Fruit fly (Drosophila melanogaster): Measurements from ENCODE around the gene EloA.

The EloA gene

dm6 chr3R:23293066-23293777, 41.9 kb downstream of the EloA start (continued):
- TF ChIP-seq prd (optimal IDR thresholded peaks at IDR 0.05) (no peak), prd (GFP tag; IDR thresholded peaks at IDR 0.05) (peak; percentile 79; the same call in 2 of the 3 replicates), CG10979 (tag; optimal IDR thresholded peaks at IDR 0.05) (peak; percentile 70), Dp (GFP tag; optimal IDR thresholded peaks at IDR 0.05) (no peak), chinmo (GFP tag; IDR thresholded peaks at IDR 0.05; ENCODE audit: partially characterized antibody) (peak; percentile 87; the same call in 2 of the 4 replicates), phol (tag; optimal IDR thresholded peaks at IDR 0.05) (peak; percentile 43), tio (GFP tag; optimal IDR thresholded peaks at IDR 0.05) (peak; percentile 40), CG11560 (tag; IDR thresholded peaks at IDR 0.05) (no peak), CG15696 (tag; optimal IDR thresholded peaks at IDR 0.05) (no peak), Lim3 (GFP tag; IDR thresholded peaks at IDR 0.05) (0 out of 2 replicates have a peak, but pooled peaks have one; percentile 19), sqz (GFP tag; optimal IDR thresholded peaks at IDR 0.05) (peak; percentile 48), CG10543 (GFP tag; optimal IDR thresholded peaks at IDR 0.05) (peak; percentile 48), oc (tag; optimal IDR thresholded peaks at IDR 0.05) (no peak), Kr (GFP tag; optimal IDR thresholded peaks at IDR 0.05) (no peak), sc (optimal IDR thresholded peaks at IDR 0.05) (no peak), sc (GFP tag; optimal IDR thresholded peaks at IDR 0.05) (no peak), pan (optimal IDR thresholded peaks at IDR 0.05) (no peak), pan (GFP tag; optimal IDR thresholded peaks at IDR 0.05 in 1 of 2, IDR thresholded peaks at IDR 0.05 in 1 of 2) (peak in 1 of 2 experiments; percentile 66), ewg (GFP tag; optimal IDR thresholded peaks at IDR 0.05) (peak; percentile 9), hbn (GFP tag; IDR thresholded peaks at IDR 0.05; ENCODE audit: partially characterized antibody) (no peak), Dip2 (GFP tag; IDR thresholded peaks at IDR 0.05) (no peak), Vsx1 (GFP tag; optimal IDR thresholded peaks at IDR 0.05) (peak; percentile 37), E2f1 (GFP tag; IDR thresholded peaks at IDR 0.05) (peak; percentile 59), CG6254 (GFP tag; optimal IDR thresholded peaks at IDR 0.05) (peak; percentile 53), CG17568 (GFP tag; optimal IDR thresholded peaks at IDR 0.05) (no peak), tll (GFP tag; optimal IDR thresholded peaks at IDR 0.05) (no peak), H2.0 (GFP tag; IDR thresholded peaks at IDR 0.05) (peak; percentile 28; the same call in 1 of the 2 replicates), Meics (GFP tag; optimal IDR thresholded peaks at IDR 0.05) (peak; percentile 11), CG13775 (GFP tag; optimal IDR thresholded peaks at IDR 0.05) (peak; percentile 56), lbe (GFP tag; optimal IDR thresholded peaks at IDR 0.05) (peak; percentile 40), gce (GFP tag; IDR thresholded peaks at IDR 0.05) (0 out of 3 replicates have a peak, but pooled peaks have one; percentile 28), corto (GFP tag; optimal IDR thresholded peaks at IDR 0.05) (no peak), CG10209 (GFP tag; optimal IDR thresholded peaks at IDR 0.05) (peak; percentile 40), CG31365 (tag; optimal IDR thresholded peaks at IDR 0.05) (no peak), gt (GFP tag; IDR thresholded peaks at IDR 0.05) (no peak), CG9437 (GFP tag; optimal IDR thresholded peaks at IDR 0.05) (no peak), Pdp1 (GFP tag; optimal IDR thresholded peaks at IDR 0.05) (peak; percentile 21 to 29), CHES-1-like (GFP tag; optimal IDR thresholded peaks at IDR 0.05) (no peak), sima (GFP tag; optimal IDR thresholded peaks at IDR 0.05) (no peak), zfh1 (GFP tag; IDR thresholded peaks at IDR 0.05) (peak; percentile 75), tna (GFP tag; IDR thresholded peaks at IDR 0.05; ENCODE audit: partially characterized antibody) (peak; percentile 25; the same call in 1 of the 2 replicates), E2f2 (GFP tag; IDR thresholded peaks at IDR 0.05) (peak; percentile 46; the same call in 1 of the 2 replicates), lola (GFP tag; optimal IDR thresholded peaks at IDR 0.05) (peak in 2 of 3 experiments; percentile 61 to 68), CG2712 (tag; optimal IDR thresholded peaks at IDR 0.05) (peak; percentile 85), ro (GFP tag; IDR thresholded peaks at IDR 0.05) (no peak), Lpt (GFP tag; optimal IDR thresholded peaks at IDR 0.05) (no peak), Eip74EF (GFP tag; optimal IDR thresholded peaks at IDR 0.05) (no peak), HLH4C (GFP tag; IDR thresholded peaks at IDR 0.05; ENCODE audit: partially characterized antibody) (no peak)
